Worm (Caenorhabditis elegans): ENCODE measurements around the gene T14B4.20.
A peak's percentile ranks its signal among the peaks of the same experiment; 100 is the strongest.

T14B4.20 gene

DNA sequence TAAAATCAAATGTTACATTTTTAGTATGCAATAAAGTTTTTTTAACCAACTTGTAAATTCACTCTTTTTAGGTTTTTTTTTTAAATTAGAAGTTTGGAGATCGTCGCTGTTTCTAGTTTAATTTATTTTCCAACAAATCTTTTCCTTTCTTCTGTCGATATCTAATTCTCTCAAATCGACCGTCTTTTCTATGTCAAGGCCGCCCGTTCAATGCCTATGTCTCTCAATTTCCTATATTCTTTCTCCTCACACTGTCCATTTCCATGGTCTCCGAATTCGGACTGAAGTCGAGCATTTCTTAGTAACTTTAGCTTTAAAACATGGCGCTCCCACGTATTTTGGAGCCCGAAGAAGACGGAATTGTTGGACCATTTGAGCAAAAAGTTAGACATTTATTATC lies at the start of gene T14B4.20, which contains the start of gene T14B4.5:
T14B4.20 (plus strand) TSS at position 264 of the 400 bp plus-strand sequence.
T14B4.5 (plus strand) TSS at position 226 of the 400 bp plus-strand sequence.
- TF ChIP-seq nhr-25 (tag; optimal IDR thresholded peaks at IDR 0.05) = peak; percentile 38
- no peak for TF ChIP-seq jun-1 (tag; optimal IDR thresholded peaks at IDR 0.05)
- peak; percentile 64 for TF ChIP-seq nhr-23 (tag; optimal IDR thresholded peaks at IDR 0.05)
- peak in 1 of 2 experiments; percentile 11 for TF ChIP-seq eor-1 (tag; optimal IDR thresholded peaks at IDR 0.05)

DNA sequence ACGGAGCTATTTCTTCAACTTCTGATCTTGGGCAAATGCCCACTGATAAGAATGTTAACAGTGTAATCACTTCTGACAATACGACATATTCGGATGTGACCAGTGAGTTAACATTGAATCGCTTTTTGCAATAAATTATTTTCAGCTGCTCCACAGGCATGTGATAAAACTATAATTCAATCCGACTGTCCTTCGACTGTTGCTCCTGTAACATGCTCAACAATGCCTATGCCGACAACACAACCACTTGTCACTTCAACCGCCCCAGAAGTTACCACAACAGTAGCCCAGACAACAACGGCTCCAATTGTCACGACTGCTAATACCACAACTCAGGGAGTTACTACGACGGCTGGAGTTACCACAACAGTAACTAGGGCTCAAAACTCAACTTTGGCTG lies 49.2 kb upstream of the T14B4.20 start:
- TF ChIP-seq lin-39 (tag; optimal IDR thresholded peaks at IDR 0.05) = no peak
- TF ChIP-seq nhr-23 (tag; optimal IDR thresholded peaks at IDR 0.05) = no peak
- no peak for TF ChIP-seq tbx-2 (tag; optimal IDR thresholded peaks at IDR 0.05)
- TF ChIP-seq daf-12 (tag; optimal IDR thresholded peaks at IDR 0.05) = no peak
- no peak for TF ChIP-seq egl-5 (tag; optimal IDR thresholded peaks at IDR 0.05)
- no peak for TF ChIP-seq elt-3 (tag; optimal IDR thresholded peaks at IDR 0.05)
- TF ChIP-seq aly-2 (tag; optimal IDR thresholded peaks at IDR 0.05) = no peak
- no peak for TF ChIP-seq nhr-67 (tag; optimal IDR thresholded peaks at IDR 0.05)
- TF ChIP-seq ZK546.5 (tag; optimal IDR thresholded peaks at IDR 0.05) = no peak
- no peak for TF ChIP-seq nhr-12 (tag; optimal IDR thresholded peaks at IDR 0.05)
- TF ChIP-seq zag-1 (tag; optimal IDR thresholded peaks at IDR 0.05) = no peak
- TF ChIP-seq sea-2 (GFP tag; optimal IDR thresholded peaks at IDR 0.05) = no peak
- TF ChIP-seq eor-1 (tag; optimal IDR thresholded peaks at IDR 0.05) = no peak
- TF ChIP-seq elt-1 (tag; optimal IDR thresholded peaks at IDR 0.05) = no peak
- no peak for TF ChIP-seq nhr-25 (tag; optimal IDR thresholded peaks at IDR 0.05)
- no peak for TF ChIP-seq elt-2 (tag; optimal IDR thresholded peaks at IDR 0.05)
- no peak for TF ChIP-seq jun-1 (tag; optimal IDR thresholded peaks at IDR 0.05)
- no peak for TF ChIP-seq pha-4 (tag; optimal IDR thresholded peaks at IDR 0.05)
- no peak for TF ChIP-seq nhr-76 (tag; optimal IDR thresholded peaks at IDR 0.05)
- no peak for TF ChIP-seq ztf-4 (tag; optimal IDR thresholded peaks at IDR 0.05)

DNA sequence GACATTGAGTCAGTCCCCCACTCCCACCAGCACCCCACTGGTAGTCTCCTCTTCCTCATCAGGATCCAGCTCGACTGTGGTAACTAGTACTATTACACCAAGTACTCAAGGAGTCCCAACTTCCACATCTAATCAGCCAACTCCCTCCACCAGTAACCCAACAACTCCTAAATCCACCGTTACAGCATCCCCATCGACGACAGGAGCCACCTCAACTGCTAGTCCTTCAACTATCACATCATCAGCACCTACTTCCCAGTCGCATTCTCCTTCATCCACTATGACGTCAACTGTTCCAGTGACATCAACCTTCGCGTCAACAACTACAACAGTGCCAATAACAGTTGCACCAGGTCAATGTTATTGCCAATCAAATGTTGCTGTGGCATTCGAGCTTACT lies 48.2 kb upstream of the T14B4.20 start:
- TF ChIP-seq eor-1 (tag; optimal IDR thresholded peaks at IDR 0.05) = no peak
- no peak for TF ChIP-seq nfya-1 (tag; optimal IDR thresholded peaks at IDR 0.05; ENCODE audit: insufficient read depth)
- TF ChIP-seq nhr-237 (tag; optimal IDR thresholded peaks at IDR 0.05) = no peak

DNA sequence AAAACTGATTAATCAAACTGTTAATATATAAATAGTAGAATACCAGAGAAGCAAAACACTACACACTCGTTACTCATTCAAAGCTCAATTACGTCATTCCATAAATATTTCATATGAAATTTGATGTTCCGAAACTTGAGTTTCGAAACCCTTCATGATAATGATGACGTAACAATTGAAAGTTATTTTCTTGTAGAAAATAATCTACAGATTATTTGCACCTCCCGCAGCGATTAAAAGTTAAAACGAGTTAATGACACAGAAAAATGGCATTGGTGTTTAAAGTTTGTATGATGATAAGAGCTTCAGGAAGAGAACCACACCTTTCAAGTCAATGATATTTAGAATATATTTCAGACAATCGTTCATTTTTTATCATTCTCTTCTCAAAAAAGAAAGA lies 42.8 kb upstream of the T14B4.20 start, which contains the start of gene H43E16.1:
H43E16.1 (plus strand) TSS at position 375 of the 400 bp plus-strand sequence.
- TF ChIP-seq fos-1 (tag; optimal IDR thresholded peaks at IDR 0.05) (no peak), elt-2 (tag; optimal IDR thresholded peaks at IDR 0.05) (peak; percentile 86), pqm-1 (tag; optimal IDR thresholded peaks at IDR 0.05) (peak; percentile 62)

DNA sequence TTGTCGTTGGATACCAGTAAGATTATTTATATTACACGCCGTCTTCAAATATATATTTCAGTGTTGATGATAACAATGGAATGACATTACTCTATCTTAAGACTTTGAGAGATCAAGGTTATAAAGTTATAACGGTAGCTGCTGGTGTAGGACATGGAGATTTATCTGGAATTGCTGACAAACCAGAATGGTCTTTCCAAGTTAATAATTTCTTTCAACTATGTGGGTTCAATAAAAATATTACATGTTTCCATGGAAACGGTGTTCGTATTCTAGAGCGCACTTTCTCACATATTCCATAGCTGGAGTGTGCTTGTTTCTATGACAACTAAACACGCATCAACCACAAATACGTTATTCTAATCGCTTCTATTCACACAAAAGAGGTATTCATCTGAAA lies 37.0 kb upstream of the T14B4.20 start, which contains the start of gene ift-74:
ift-74 (plus strand) TSS at position 301 of the 400 bp plus-strand sequence.
- TF ChIP-seq daf-12 (tag; optimal IDR thresholded peaks at IDR 0.05) (no peak), snpc-4 (tag; optimal IDR thresholded peaks at IDR 0.05) (no peak), lsy-12 (tag; optimal IDR thresholded peaks at IDR 0.05) (no peak), lin-15B (tag; optimal IDR thresholded peaks at IDR 0.05) (no peak), nhr-25 (tag; optimal IDR thresholded peaks at IDR 0.05) (no peak), mml-1 (tag; optimal IDR thresholded peaks at IDR 0.05) (no peak), ZK546.5 (tag; optimal IDR thresholded peaks at IDR 0.05) (no peak), jun-1 (tag; optimal IDR thresholded peaks at IDR 0.05) (no peak), eor-1 (tag; optimal IDR thresholded peaks at IDR 0.05) (no peak), pha-4 (tag; optimal IDR thresholded peaks at IDR 0.05) (no peak), pqm-1 (tag; optimal IDR thresholded peaks at IDR 0.05) (no peak), zag-1 (tag; optimal IDR thresholded peaks at IDR 0.05) (no peak), unc-62 (GFP tag; optimal IDR thresholded peaks at IDR 0.05) (no peak), sea-2 (GFP tag; optimal IDR thresholded peaks at IDR 0.05) (no peak), nhr-12 (tag; optimal IDR thresholded peaks at IDR 0.05) (no peak), mdl-1 (tag; optimal IDR thresholded peaks at IDR 0.05) (no peak)

DNA sequence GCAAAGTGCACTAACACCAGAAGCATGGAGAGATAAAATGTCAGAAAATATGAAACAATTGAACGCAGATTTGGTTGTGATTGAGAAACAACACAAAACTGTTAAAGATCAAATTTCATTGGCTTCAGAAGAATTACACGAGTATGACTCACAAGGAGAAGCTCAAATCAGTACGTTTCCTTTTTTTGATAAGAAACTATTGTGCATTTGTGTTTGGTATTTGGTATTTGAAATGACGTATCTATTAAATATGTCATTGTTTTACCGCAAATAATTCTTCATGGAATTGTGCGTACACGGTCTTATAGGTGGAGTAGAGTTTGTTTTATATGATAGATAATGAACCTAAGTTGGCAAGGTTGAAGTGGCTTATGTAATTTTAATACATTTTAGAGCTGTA lies 35.2 kb upstream of the T14B4.20 start:
- TF ChIP-seq lin-39 (tag; optimal IDR thresholded peaks at IDR 0.05) (no peak), lsy-12 (tag; optimal IDR thresholded peaks at IDR 0.05) (no peak), elt-2 (tag; optimal IDR thresholded peaks at IDR 0.05) (peak; percentile 59), nhr-67 (tag; optimal IDR thresholded peaks at IDR 0.05) (no peak), nhr-12 (tag; optimal IDR thresholded peaks at IDR 0.05) (no peak), pqm-1 (tag; optimal IDR thresholded peaks at IDR 0.05) (peak; percentile 76), ceh-28 (tag; optimal IDR thresholded peaks at IDR 0.05) (no peak), elt-3 (tag; optimal IDR thresholded peaks at IDR 0.05) (no peak)
